Worm (Caenorhabditis elegans) whole organism, young adult: ENCODE data around the gene F46G10.2.

Experiments used
- B0035.1 ChIP-seq: sonication (generic microtip); optimal IDR thresholded peaks from 2 replicates; lab custom pipeline; 2016; ENCODE audit warnings: missing genetic modification characterization, mild to moderate bottlenecking, missing compliant biosample characterization, missing genotype, missing genetic modification reagents
- B0336.3 ChIP-seq: fragments of 200-800 bp; sonication (Bioruptor generic); IDR thresholded peaks from 2 replicates; pipeline ENCODE4 v1.3.6; 2022; ENCODE audit warnings: missing genetic modification characterization, missing compliant biosample characterization
- D2030.7 ChIP-seq: fragments of 200-800 bp; sonication (Bioruptor generic); IDR thresholded peaks from 2 replicates; pipeline ENCODE4 v1.3.6; 2022; ENCODE audit warnings: missing genetic modification reagents, missing genetic modification characterization, missing compliant biosample characterization
- F10E7.11 ChIP-seq: sonication (generic microtip); optimal IDR thresholded peaks from 2 replicates; lab custom pipeline; 2017; ENCODE audit warnings: mild to moderate bottlenecking, missing genetic modification characterization, moderate library complexity, missing compliant biosample characterization
- F22D6.2 ChIP-seq: sonication (generic microtip); optimal IDR thresholded peaks from 2 replicates; lab custom pipeline; 2016; ENCODE audit warnings: mild to moderate bottlenecking, missing genetic modification characterization, missing compliant biosample characterization
- F39B2.1 ChIP-seq: fragments of 200-800 bp; sonication (Bioruptor generic); IDR thresholded peaks from 2 replicates; pipeline ENCODE4 v1.3.6; 2022; ENCODE audit warnings: missing genetic modification reagents, missing genetic modification characterization, missing compliant biosample characterization
- F49E8.2 ChIP-seq: sonication (generic microtip); optimal IDR thresholded peaks from 3 replicates; lab custom pipeline; 2017; ENCODE audit warnings: missing genetic modification characterization, mild to moderate bottlenecking, missing compliant biosample characterization, antibody characterized with exemption, moderate library complexity; ENCODE audit not compliant: insufficient read depth
- F52B5.7 ChIP-seq: sonication (generic microtip); optimal IDR thresholded peaks from 2 replicates; lab custom pipeline; 2016; ENCODE audit warnings: mild to moderate bottlenecking, missing genetic modification characterization, missing compliant biosample characterization
- T26A5.8 ChIP-seq: sonication (generic microtip); optimal IDR thresholded peaks from 2 replicates; lab custom pipeline; 2016; ENCODE audit warnings: missing genetic modification characterization, missing compliant biosample characterization
- ZK185.1 ChIP-seq: sonication (generic microtip); optimal IDR thresholded peaks from 2 replicates; lab custom pipeline; 2016; ENCODE audit warnings: mild to moderate bottlenecking, missing genetic modification characterization, missing compliant biosample characterization; ENCODE audit not compliant: poor library complexity, severe bottlenecking
- aptf-3 ChIP-seq: fragments of 200-800 bp; sonication (Bioruptor generic); IDR thresholded peaks from 2 replicates; pipeline ENCODE4 v1.3.6; 2022; ENCODE audit warnings: missing genetic modification characterization, missing compliant biosample characterization
- attf-3 ChIP-seq: fragments of 200-800 bp; sonication (Bioruptor generic); conservative IDR thresholded peaks from 2 replicates; pipeline ENCODE4 v1.3.6; 2022; ENCODE audit warnings: missing genetic modification reagents, missing genetic modification characterization, missing compliant biosample characterization
- attf-5 ChIP-seq: fragments of 200-800 bp; sonication (Bioruptor generic); optimal IDR thresholded peaks from 2 replicates; lab custom pipeline; 2018; ENCODE audit warnings: mild to moderate bottlenecking, missing genetic modification characterization, missing compliant biosample characterization
- attf-6 ChIP-seq: fragments of 200-800 bp; sonication (Bioruptor generic); IDR thresholded peaks from 2 replicates; pipeline ENCODE4 v1.3.6; 2022; ENCODE audit warnings: missing genetic modification reagents, missing genetic modification characterization, missing compliant biosample characterization
- bed-2 ChIP-seq: fragments of 200-800 bp; sonication (Bioruptor generic); IDR thresholded peaks from 2 replicates; pipeline ENCODE4 v1.3.6; 2022; ENCODE audit warnings: missing genetic modification reagents, missing genetic modification characterization, missing compliant biosample characterization
- cebp-2 ChIP-seq: fragments of 200-800 bp; sonication (Bioruptor generic); IDR thresholded peaks from 2 replicates; pipeline ENCODE4 v1.3.6; 2022; ENCODE audit warnings: missing genetic modification characterization, missing compliant biosample characterization
- ceh-100 ChIP-seq: fragments of 200-800 bp; sonication (Bioruptor generic); IDR thresholded peaks from 2 replicates; pipeline ENCODE4 v1.3.6; 2022; ENCODE audit warnings: missing genetic modification reagents, missing genetic modification characterization, missing compliant biosample characterization
- ceh-27 ChIP-seq: fragments of 200-800 bp; sonication (Bioruptor generic); optimal IDR thresholded peaks from 2 replicates; lab custom pipeline; 2018; ENCODE audit warnings: mild to moderate bottlenecking, missing genetic modification characterization, moderate library complexity, missing compliant biosample characterization
- ceh-58 ChIP-seq: fragments of 200-800 bp; sonication (Bioruptor generic); IDR thresholded peaks from 2 replicates; pipeline ENCODE4 v1.3.6; 2022; ENCODE audit warnings: missing genetic modification characterization, missing compliant biosample characterization
- chd-7 ChIP-seq: sonication (generic microtip); optimal IDR thresholded peaks from 2 replicates; lab custom pipeline; 2016; ENCODE audit warnings: mild to moderate bottlenecking, missing genetic modification characterization, moderate library complexity, missing compliant biosample characterization
- dpff-1 ChIP-seq: sonication (generic microtip); optimal IDR thresholded peaks from 2 replicates; lab custom pipeline; 2017; ENCODE audit warnings: mild to moderate bottlenecking, missing genetic modification characterization, missing compliant biosample characterization
- efl-1 ChIP-seq: fragments of 150-350 bp; optimal IDR thresholded peaks from 2 replicates; lab custom pipeline; 2014; ENCODE audit warnings: missing biosample characterization, missing genetic modification reagents, missing genetic modification characterization
- egl-18 ChIP-seq: fragments of 200-800 bp; sonication (Bioruptor generic); IDR thresholded peaks from 2 replicates; pipeline ENCODE4 v1.3.6; 2022; ENCODE audit warnings: missing genetic modification reagents, missing genetic modification characterization, missing compliant biosample characterization
- egl-44 ChIP-seq: fragments of 200-800 bp; sonication (Bioruptor generic); IDR thresholded peaks from 2 replicates; pipeline ENCODE4 v1.3.6; 2022; ENCODE audit warnings: missing genetic modification reagents, missing genetic modification characterization, missing compliant biosample characterization
- fkh-3 ChIP-seq: sonication (generic microtip); optimal IDR thresholded peaks from 2 replicates; lab custom pipeline; 2016; ENCODE audit warnings: mild to moderate bottlenecking, missing genetic modification characterization, missing compliant biosample characterization
- gei-17 ChIP-seq: fragments of 200-800 bp; sonication (Bioruptor generic); optimal IDR thresholded peaks from 2 replicates; lab custom pipeline; 2018; ENCODE audit warnings: mild to moderate bottlenecking, missing genetic modification characterization, missing compliant biosample characterization
- him-1 ChIP-seq: sonication (generic microtip); optimal IDR thresholded peaks from 2 replicates; lab custom pipeline; 2016; ENCODE audit warnings: missing genotype, missing genetic modification reagents, missing genetic modification characterization, missing compliant biosample characterization
- hlh-12 ChIP-seq: sonication (generic microtip); optimal IDR thresholded peaks from 2 replicates; lab custom pipeline; 2016; ENCODE audit warnings: missing genetic modification characterization, missing compliant biosample characterization
- hmg-20 ChIP-seq: fragments of 200-800 bp; sonication (Bioruptor generic); IDR thresholded peaks from 2 replicates; pipeline ENCODE4 v1.3.6; 2022; ENCODE audit warnings: missing genetic modification reagents, missing genetic modification characterization, missing compliant biosample characterization
- lin-35 ChIP-seq, 3 experiments: fragments of 150-350 bp in 2 of 3; sonication (generic microtip) in 1 of 3; optimal IDR thresholded peaks; 2 replicates each; lab custom pipeline; 2014 to 2018; ENCODE audit warnings: missing biosample characterization in 3 of 3, missing genetic modification characterization in 3 of 3, missing genetic modification reagents in 3 of 3
- lsy-27 ChIP-seq: sonication (generic microtip); optimal IDR thresholded peaks from 2 replicates; lab custom pipeline; 2017; ENCODE audit warnings: missing genetic modification characterization, mild to moderate bottlenecking, missing compliant biosample characterization, antibody characterized with exemption, missing genotype, borderline replicate concordance; ENCODE audit not compliant: insufficient read depth
- mcd-1 ChIP-seq: fragments of 200-800 bp; sonication (Bioruptor generic); IDR thresholded peaks from 2 replicates; pipeline ENCODE4 v1.3.6; 2022; ENCODE audit warnings: missing genetic modification reagents, missing genetic modification characterization, missing compliant biosample characterization
- mes-4 ChIP-seq: sonication (generic microtip); optimal IDR thresholded peaks from 2 replicates; lab custom pipeline; 2016; ENCODE audit warnings: missing genotype, missing genetic modification characterization, missing compliant biosample characterization
- mxl-1 ChIP-seq: sonication (generic microtip); optimal IDR thresholded peaks from 2 replicates; lab custom pipeline; 2016; ENCODE audit warnings: missing genetic modification characterization, missing compliant biosample characterization
- nfya-2 ChIP-seq: fragments of 200-800 bp; sonication (Bioruptor generic); IDR thresholded peaks from 2 replicates; pipeline ENCODE4 v1.3.6; 2022; ENCODE audit warnings: missing genetic modification reagents, missing genetic modification characterization, missing compliant biosample characterization
- nfyb-1 ChIP-seq: fragments of 200-800 bp; sonication (Bioruptor generic); IDR thresholded peaks from 2 replicates; pipeline ENCODE4 v1.3.6; 2022; ENCODE audit warnings: missing genetic modification reagents, missing genetic modification characterization, missing compliant biosample characterization
- nhr-120 ChIP-seq: fragments of 200-800 bp; sonication (Bioruptor generic); IDR thresholded peaks from 2 replicates; pipeline ENCODE4 v1.3.6; 2022; ENCODE audit warnings: missing genetic modification characterization, missing compliant biosample characterization
- nhr-90 ChIP-seq: sonication (generic microtip); optimal IDR thresholded peaks from 2 replicates; lab custom pipeline; 2016; ENCODE audit warnings: missing genotype, mild to moderate bottlenecking, missing genetic modification characterization, missing compliant biosample characterization
- repo-1 ChIP-seq: sonication (generic microtip); optimal IDR thresholded peaks from 2 replicates; lab custom pipeline; 2017; ENCODE audit warnings: mild to moderate bottlenecking, missing genetic modification characterization, missing compliant biosample characterization
- rpc-1 ChIP-seq, 2 experiments: fragments of 150-350 bp in 1 of 2; sonication (generic microtip) in 1 of 2; optimal IDR thresholded peaks; 2 replicates each; lab custom pipeline; 2014 to 2018; ENCODE audit warnings: missing biosample characterization in 1 of 2, missing genetic modification characterization in 1 of 2, missing genetic modification reagents in 1 of 2, missing genotype in 1 of 2
- snpc-1.1 ChIP-seq: sonication (generic microtip); optimal IDR thresholded peaks from 2 replicates; lab custom pipeline; 2017; ENCODE audit warnings: missing genetic modification characterization, mild to moderate bottlenecking, missing compliant biosample characterization, antibody characterized with exemption, moderate library complexity, missing genotype, missing genetic modification reagents; ENCODE audit not compliant: insufficient read depth
- somi-1 ChIP-seq: fragments of 200-800 bp; sonication (Bioruptor generic); optimal IDR thresholded peaks from 2 replicates; lab custom pipeline; 2018; ENCODE audit warnings: mild to moderate bottlenecking, missing genetic modification characterization, missing compliant biosample characterization
- sptf-2 ChIP-seq: fragments of 200-800 bp; sonication (Bioruptor generic); optimal IDR thresholded peaks from 2 replicates; lab custom pipeline; 2018; ENCODE audit warnings: mild to moderate bottlenecking, missing genetic modification characterization, missing compliant biosample characterization
- tbp1 ChIP-seq: fragments of 200-800 bp; sonication (Bioruptor generic); optimal IDR thresholded peaks from 2 replicates; lab custom pipeline; 2018; ENCODE audit warnings: mild to moderate bottlenecking, missing genetic modification characterization, missing compliant biosample characterization
- unc-130 ChIP-seq: sonication (generic microtip); optimal IDR thresholded peaks from 2 replicates; lab custom pipeline; 2016; ENCODE audit warnings: missing genetic modification reagents, missing genetic modification characterization, missing compliant biosample characterization
- unc-62 ChIP-seq: fragments of 150-350 bp; optimal IDR thresholded peaks from 2 replicates; lab custom pipeline; 2014; ENCODE audit warnings: missing biosample characterization, missing genetic modification reagents, missing genetic modification characterization
- xnd-1 ChIP-seq: sonication (generic microtip); optimal IDR thresholded peaks from 2 replicates; lab custom pipeline; 2016; ENCODE audit warnings: missing genotype, missing genetic modification reagents, missing genetic modification characterization, missing compliant biosample characterization
- ztf-22 ChIP-seq: fragments of 200-800 bp; sonication (Bioruptor generic); optimal IDR thresholded peaks from 2 replicates; lab custom pipeline; 2018; ENCODE audit warnings: mild to moderate bottlenecking, missing genetic modification characterization, moderate library complexity, missing compliant biosample characterization
- ztf-3 ChIP-seq: fragments of 200-800 bp; sonication (Bioruptor generic); optimal IDR thresholded peaks from 2 replicates; lab custom pipeline; 2018; ENCODE audit warnings: mild to moderate bottlenecking, missing genetic modification characterization, missing compliant biosample characterization

The F46G10.2 gene

DNA sequence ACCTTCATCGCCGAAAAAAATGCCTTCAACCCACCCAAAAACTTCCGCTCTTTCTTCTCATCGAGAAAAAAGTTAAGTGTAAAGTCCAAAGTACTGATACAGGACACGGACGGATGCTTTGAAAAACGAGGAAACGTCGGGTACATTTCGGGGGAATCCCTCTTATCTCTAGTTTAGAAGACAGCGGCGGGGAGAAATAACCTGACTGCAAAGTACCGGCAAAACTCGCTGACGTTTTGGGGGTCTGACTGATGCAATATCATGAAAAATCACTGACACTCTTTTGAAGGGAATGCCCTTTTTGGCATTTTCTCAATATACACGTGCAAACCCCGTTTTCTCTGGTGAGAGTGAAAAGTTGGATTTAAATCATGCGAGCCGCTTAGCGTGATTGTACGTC, 33.7 kb downstream of the F46G10.2 start (continued):
- no peak for TF ChIP-seq mes-4 (tag; lab: Kevin White, UChicago)
- no peak for TF ChIP-seq attf-6 (GFP tag; lab: Robert Waterston, UW)
- no peak for TF ChIP-seq ceh-58 (GFP tag; lab: Robert Waterston, UW)
- 0 out of 2 replicates have a peak, but pooled peaks have one; percentile 44 for TF ChIP-seq egl-44 (GFP tag; lab: Robert Waterston, UW)
- TF ChIP-seq nfya-2 (GFP tag; lab: Robert Waterston, UW): no peak
- TF ChIP-seq hlh-12 (tag; lab: Kevin White, UChicago): no peak
- no peak for TF ChIP-seq ztf-3 (GFP tag; lab: Kevin White, UChicago)
- no peak for TF ChIP-seq snpc-1.1 (tag; lab: Kevin White, UChicago)
- no peak for TF ChIP-seq lsy-27 (tag; lab: Kevin White, UChicago)
- TF ChIP-seq F10E7.11 (tag; lab: Kevin White, UChicago): no peak
- peak; percentile 38 for TF ChIP-seq nhr-90
- TF ChIP-seq aptf-3: no peak
- TF ChIP-seq efl-1: no peak
- TF ChIP-seq mxl-1: no peak
- TF ChIP-seq B0035.1 (tag; lab: Kevin White, UChicago): no peak
- TF ChIP-seq xnd-1 (tag; lab: Kevin White, UChicago): no peak
- peak; percentile 30; the same call in 1 of the 2 replicates for TF ChIP-seq B0336.3 (GFP tag; lab: Robert Waterston, UW)
- TF ChIP-seq egl-18 (GFP tag; lab: Robert Waterston, UW): no peak
- TF ChIP-seq unc-62 (GFP tag; lab: Kevin White, UChicago): no peak
- no peak for TF ChIP-seq dpff-1 (tag; lab: Kevin White, UChicago)
- TF ChIP-seq cebp-2: no peak
- TF ChIP-seq F52B5.7: no peak
- no peak for TF ChIP-seq F49E8.2
- no peak for TF ChIP-seq ceh-27 (GFP tag; lab: Kevin White, UChicago)
- no peak for TF ChIP-seq nhr-120 (GFP tag; lab: Robert Waterston, UW)
- peak; percentile 48 for TF ChIP-seq ZK185.1 (tag; lab: Kevin White, UChicago)
- no peak for TF ChIP-seq fkh-3 (tag; lab: Kevin White, UChicago)
- TF ChIP-seq ztf-22: peak; percentile 53
- TF ChIP-seq chd-7 (tag; lab: Kevin White, UChicago): peak; percentile 66
- peak; percentile 70 for TF ChIP-seq F22D6.2 (tag; lab: Kevin White, UChicago)
- TF ChIP-seq repo-1 (tag; lab: Kevin White, UChicago): peak; percentile 28
- TF ChIP-seq unc-130 (GFP tag; lab: Kevin White, UChicago): no peak
- no peak for TF ChIP-seq F39B2.1 (GFP tag; lab: Robert Waterston, UW)
- TF ChIP-seq gei-17 (GFP tag; lab: Kevin White, UChicago): peak; percentile 9
- TF ChIP-seq T26A5.8 (tag; lab: Kevin White, UChicago): no peak
- TF ChIP-seq rpc-1 (optimal IDR thresholded peaks at IDR 0.05; lab: Kevin White, UChicago): no peak
- no peak for TF ChIP-seq rpc-1 (tag; optimal IDR thresholded peaks at IDR 0.05; lab: Kevin White, UChicago)
- TF ChIP-seq sptf-2 (GFP tag; lab: Kevin White, UChicago): no peak
- TF ChIP-seq mcd-1 (GFP tag; lab: Robert Waterston, UW): no peak
- TF ChIP-seq attf-5 (GFP tag; lab: Kevin White, UChicago): no peak
- TF ChIP-seq bed-2 (GFP tag; lab: Robert Waterston, UW): no peak
- TF ChIP-seq tbp1 (GFP tag; lab: Kevin White, UChicago): peak; percentile 54
- no peak for TF ChIP-seq ceh-100 (GFP tag; lab: Robert Waterston, UW)
- no peak for TF ChIP-seq D2030.7 (GFP tag; lab: Robert Waterston, UW)
- TF ChIP-seq attf-3 (GFP tag; lab: Robert Waterston, UW): no peak
- TF ChIP-seq nfyb-1 (GFP tag; lab: Robert Waterston, UW): no peak
- no peak for TF ChIP-seq hmg-20 (GFP tag; lab: Robert Waterston, UW)
- TF ChIP-seq him-1: no peak
- TF ChIP-seq lin-35 (GFP tag; optimal IDR thresholded peaks at IDR 0.05; lab: Kevin White, UChicago): no peak
- peak; percentile 90 for TF ChIP-seq somi-1 (GFP tag; lab: Kevin White, UChicago)
